Worm (Caenorhabditis elegans) whole organism, early embryonic: Measurements from ENCODE around the gene K10D11.4.

ENCODE experiments used
- aly-1 ChIP-seq: sonication (generic microtip); optimal IDR thresholded peaks from 2 replicates; lab custom pipeline; 2016; ENCODE audit warnings: missing genetic modification characterization, missing compliant biosample characterization
- flt-1 ChIP-seq: fragments of 200-800 bp; sonication (Bioruptor generic); IDR thresholded peaks from 2 replicates; pipeline ENCODE4 v1.3.6; 2022; ENCODE audit warnings: missing genetic modification characterization, missing compliant biosample characterization
- pes-1 ChIP-seq: fragments of 200-800 bp; sonication (Bioruptor generic); IDR thresholded peaks from 2 replicates; pipeline ENCODE4 v1.3.6; 2022; ENCODE audit warnings: missing genetic modification reagents, missing genetic modification characterization, missing compliant biosample characterization
- tbx-37 ChIP-seq: fragments of 200-800 bp; sonication (Bioruptor generic); conservative IDR thresholded peaks from 2 replicates; pipeline ENCODE4 v1.3.6; 2022; ENCODE audit warnings: missing genetic modification reagents, missing genetic modification characterization, missing compliant biosample characterization
- tra-4 ChIP-seq: sonication (generic microtip); optimal IDR thresholded peaks from 2 replicates; lab custom pipeline; 2017; ENCODE audit warnings: missing genetic modification characterization, missing compliant biosample characterization

- TF ChIP-seq aly-1 (tag; lab: Kevin White, UChicago) (no peak), flt-1 (GFP tag; lab: Robert Waterston, UW) (no peak), tra-4 (tag; lab: Kevin White, UChicago) (no peak), pes-1 (GFP tag; lab: Robert Waterston, UW) (no peak), tbx-37 (no peak)
Measured at ce11 chrIV:12985961-12986360, 8.3 kb downstream of the K10D11.4 start, which contains the start of gene K10D11.3.
